Worm (Caenorhabditis elegans): ENCODE data around the gene W03C9.8.

DNA sequence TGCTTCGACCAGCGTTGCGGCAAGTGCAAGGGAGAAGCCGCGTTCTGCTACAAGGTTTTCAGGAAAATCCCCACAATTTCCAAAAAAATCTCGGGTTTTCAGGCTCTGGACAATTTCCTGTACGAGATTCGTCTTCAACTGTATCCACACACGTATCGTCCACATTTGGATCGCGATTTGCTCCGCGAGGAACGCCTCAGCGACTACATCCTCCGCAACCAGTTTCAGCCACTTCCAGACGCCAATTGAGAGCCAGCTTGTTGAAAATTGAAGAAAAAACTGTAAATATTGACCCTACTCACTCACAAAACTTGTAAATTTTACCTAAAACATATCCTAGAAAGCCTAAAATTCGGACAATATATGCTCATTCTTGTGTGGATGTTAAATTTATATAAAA lies 16.3 kb downstream of the W03C9.8 start:
- no peak for TF ChIP-seq nhr-42 (GFP tag; IDR thresholded peaks at IDR 0.05)
- TF ChIP-seq pha-4 (GFP tag; IDR thresholded peaks at IDR 0.05) = no peak
- no peak for TF ChIP-seq pha-4 (tag; optimal IDR thresholded peaks at IDR 0.05)
- TF ChIP-seq mxl-2 (GFP tag; conservative IDR thresholded peaks at IDR 0.05) = no peak
- TF ChIP-seq aly-2 (tag; optimal IDR thresholded peaks at IDR 0.05) = no peak
- no peak for TF ChIP-seq nhr-102 (tag; optimal IDR thresholded peaks at IDR 0.05)
- no peak for TF ChIP-seq daf-19 (GFP tag; conservative IDR thresholded peaks at IDR 0.05)
- no peak for TF ChIP-seq spr-3 (GFP tag; optimal IDR thresholded peaks at IDR 0.05)
- no peak for TF ChIP-seq nhr-25 (tag; optimal IDR thresholded peaks at IDR 0.05; ENCODE audit: borderline replicate concordance, insufficient read depth)
- TF ChIP-seq ceh-82 (tag; optimal IDR thresholded peaks at IDR 0.05) = no peak
- TF ChIP-seq unc-130 (GFP tag; optimal IDR thresholded peaks at IDR 0.05) = no peak
- no peak for TF ChIP-seq ceh-32 (tag; optimal IDR thresholded peaks at IDR 0.05; ENCODE audit: poor library complexity)
- TF ChIP-seq lim-7 (GFP tag; IDR thresholded peaks at IDR 0.05) = no peak
